Worm (Caenorhabditis elegans) whole organism, late embryonic: Measurements from ENCODE around the gene T10G3.3.

Source experiments
- K09A11.1 ChIP-seq: sonication (generic microtip); optimal IDR thresholded peaks from 2 replicates; lab custom pipeline; 2017; ENCODE audit warnings: antibody characterized with exemption, mild to moderate bottlenecking, missing genetic modification characterization, missing compliant biosample characterization; ENCODE audit not compliant: insufficient read depth
- T23F11.4 ChIP-seq: fragments of 200-800 bp; sonication (Bioruptor generic); optimal IDR thresholded peaks from 2 replicates; lab custom pipeline; 2018; ENCODE audit warnings: mild to moderate bottlenecking, missing genetic modification characterization, missing compliant biosample characterization
- ceh-19 ChIP-seq: fragments of 200-800 bp; sonication (Bioruptor generic); optimal IDR thresholded peaks from 2 replicates; lab custom pipeline; 2018; ENCODE audit warnings: mild to moderate bottlenecking, missing genetic modification characterization, missing compliant biosample characterization
- ceh-2 ChIP-seq: sonication (generic microtip); optimal IDR thresholded peaks from 2 replicates; lab custom pipeline; 2016; ENCODE audit warnings: missing genotype, missing genetic modification characterization, missing compliant biosample characterization
- ceh-24 ChIP-seq: sonication (generic microtip); optimal IDR thresholded peaks from 2 replicates; lab custom pipeline; 2016; ENCODE audit warnings: mild to moderate bottlenecking, missing genetic modification characterization, missing compliant biosample characterization
- ceh-31 ChIP-seq: sonication (generic microtip); optimal IDR thresholded peaks from 2 replicates; lab custom pipeline; 2016; ENCODE audit warnings: missing genetic modification characterization, missing compliant biosample characterization
- ceh-34 ChIP-seq: sonication (generic microtip); optimal IDR thresholded peaks from 2 replicates; lab custom pipeline; 2016; ENCODE audit warnings: mild to moderate bottlenecking, missing genetic modification characterization, missing compliant biosample characterization
- ceh-48 ChIP-seq: sonication (generic microtip); optimal IDR thresholded peaks from 2 replicates; lab custom pipeline; 2016; ENCODE audit warnings: missing genetic modification characterization, inconsistent platforms, missing compliant biosample characterization
- che-1 ChIP-seq: sonication (generic microtip); optimal IDR thresholded peaks from 2 replicates; lab custom pipeline; 2016; ENCODE audit warnings: mild to moderate bottlenecking, missing genetic modification characterization, missing compliant biosample characterization
- dve-1 ChIP-seq: sonication (generic microtip); optimal IDR thresholded peaks from 2 replicates; lab custom pipeline; 2017; ENCODE audit warnings: antibody characterized with exemption, mild to moderate bottlenecking, missing genetic modification characterization, missing compliant biosample characterization
- ets-4 ChIP-seq: sonication (generic microtip); optimal IDR thresholded peaks from 2 replicates; lab custom pipeline; 2016; ENCODE audit warnings: missing genetic modification characterization, missing compliant biosample characterization
- eyg-1 ChIP-seq: sonication (generic microtip); optimal IDR thresholded peaks from 2 replicates; lab custom pipeline; 2016; ENCODE audit warnings: missing genotype, missing genetic modification characterization, missing compliant biosample characterization
- hlh-30 ChIP-seq: sonication (generic microtip); optimal IDR thresholded peaks from 2 replicates; lab custom pipeline; 2017; ENCODE audit warnings: antibody characterized with exemption, missing genetic modification characterization, missing compliant biosample characterization; ENCODE audit not compliant: insufficient read depth
- hlh-6 ChIP-seq: sonication (generic microtip); optimal IDR thresholded peaks from 2 replicates; lab custom pipeline; 2016; ENCODE audit warnings: missing genotype, missing genetic modification characterization, missing compliant biosample characterization
- nfya-1 ChIP-seq: sonication (generic microtip); optimal IDR thresholded peaks from 2 replicates; lab custom pipeline; 2017; ENCODE audit warnings: missing genetic modification characterization, mild to moderate bottlenecking, missing compliant biosample characterization, antibody characterized with exemption, moderate library complexity
- nhr-232 ChIP-seq: sonication (generic microtip); optimal IDR thresholded peaks from 2 replicates; lab custom pipeline; 2016; ENCODE audit warnings: missing genetic modification characterization, missing compliant biosample characterization
- pqm-1 ChIP-seq: sonication (generic microtip); optimal IDR thresholded peaks from 2 replicates; lab custom pipeline; 2016; ENCODE audit warnings: missing genetic modification characterization, missing compliant biosample characterization
- pros-1 ChIP-seq: fragments of 150-350 bp; optimal IDR thresholded peaks from 2 replicates; lab custom pipeline; 2014; ENCODE audit warnings: missing biosample characterization, missing genetic modification reagents, missing genetic modification characterization
- ref-2 ChIP-seq: sonication (generic microtip); optimal IDR thresholded peaks from 2 replicates; lab custom pipeline; 2016; ENCODE audit warnings: missing genetic modification characterization, missing compliant biosample characterization
- rnt-1 ChIP-seq: sonication (generic microtip); optimal IDR thresholded peaks from 2 replicates; lab custom pipeline; 2016; ENCODE audit warnings: missing genetic modification characterization, missing compliant biosample characterization
- ttx-3 ChIP-seq: sonication (generic microtip); optimal IDR thresholded peaks from 2 replicates; lab custom pipeline; 2016; ENCODE audit warnings: missing genetic modification reagents, missing genetic modification characterization, missing compliant biosample characterization
- ztf-16 ChIP-seq: sonication (generic microtip); optimal IDR thresholded peaks from 2 replicates; lab custom pipeline; 2017; ENCODE audit warnings: missing genetic modification characterization, missing compliant biosample characterization

T10G3.3 gene

DNA sequence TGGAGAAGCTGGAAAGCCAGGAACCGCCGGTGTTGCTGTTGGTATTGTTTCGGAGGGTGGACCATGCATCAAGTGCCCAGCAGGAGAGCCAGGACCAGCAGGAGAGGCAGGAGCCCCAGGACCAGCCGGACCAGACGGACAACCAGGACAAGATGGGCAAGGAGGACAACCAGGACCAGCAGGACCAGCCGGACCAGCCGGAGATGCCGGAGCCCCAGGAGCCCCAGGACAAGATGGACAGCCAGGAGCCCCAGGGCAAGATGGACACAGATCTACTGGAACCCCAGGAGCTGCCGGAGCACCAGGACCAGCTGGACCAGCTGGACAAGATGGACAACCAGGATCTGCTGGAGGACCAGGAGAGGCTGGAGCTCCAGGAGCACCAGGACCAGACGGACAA lies 47.2 kb downstream of the T10G3.3 start:
- TF ChIP-seq rnt-1 (tag; lab: Kevin White, UChicago) (no peak), ceh-34 (tag; lab: Kevin White, UChicago) (no peak), eyg-1 (no peak), ceh-2 (tag; lab: Kevin White, UChicago) (no peak), ref-2 (tag; lab: Kevin White, UChicago) (no peak), ceh-31 (tag; lab: Kevin White, UChicago) (no peak), ets-4 (tag; lab: Kevin White, UChicago) (no peak)

- TF ChIP-seq ttx-3 (tag; lab: Kevin White, UChicago) (no peak), rnt-1 (tag; lab: Kevin White, UChicago) (no peak), ceh-48 (no peak), K09A11.1 (tag; lab: Kevin White, UChicago) (no peak), ztf-16 (tag; lab: Kevin White, UChicago) (no peak), dve-1 (tag; lab: Kevin White, UChicago) (no peak), ets-4 (tag; lab: Kevin White, UChicago) (no peak), T23F11.4 (GFP tag; lab: Kevin White, UChicago) (no peak), pqm-1 (tag; lab: Kevin White, UChicago) (no peak), ceh-2 (tag; lab: Kevin White, UChicago) (no peak), nhr-232 (tag; lab: Kevin White, UChicago) (no peak), ceh-24 (tag; lab: Kevin White, UChicago) (no peak), ceh-19 (no peak), pros-1 (no peak), hlh-6 (tag; lab: Kevin White, UChicago) (no peak), hlh-30 (tag; lab: Kevin White, UChicago) (no peak)
Observed at ce11 chrV:13441661-13442060, 48.3 kb downstream of the T10G3.3 start, which contains the start of gene col-162. TSS of gene col-162 (plus strand) at chrV:13441961.

ce11 chrV:13437473-13438074 lies 52.4 kb downstream of the T10G3.3 start, which contains the start of gene mes-4:
TSS of gene mes-4 (minus strand) at chrV:13437545.
- no peak for TF ChIP-seq ceh-24 (tag; lab: Kevin White, UChicago)
- peak; percentile 85 for TF ChIP-seq nfya-1 (tag; lab: Kevin White, UChicago)
- TF ChIP-seq che-1 (tag; lab: Kevin White, UChicago): no peak
- no peak for TF ChIP-seq rnt-1 (tag; lab: Kevin White, UChicago)
